Fruit fly (Drosophila melanogaster) whole organism, pupa: ENCODE results near the gene kirre.

Experiments used
- CG10348 ChIP-seq: fragments of 200-800 bp; sonication (Bioruptor generic); IDR thresholded peaks from 2 replicates; pipeline ENCODE4 v1.3.6; 2022; ENCODE audit warnings: missing biosample characterization, missing genetic modification characterization
- CG12605 ChIP-seq: fragments of 200-800 bp; sonication (Bioruptor generic); IDR thresholded peaks from 2 replicates; pipeline ENCODE4 v1.3.6; 2022; ENCODE audit warnings: missing biosample characterization, missing genetic modification characterization
- CG13204 ChIP-seq: fragments of 200-800 bp; sonication (Bioruptor generic); optimal IDR thresholded peaks from 2 replicates; lab custom pipeline; 2018; ENCODE audit warnings: missing biosample characterization, mild to moderate bottlenecking, missing genetic modification characterization, moderate library complexity
- CG14655 ChIP-seq: fragments of 200-800 bp; sonication (Bioruptor generic); optimal IDR thresholded peaks from 3 replicates; lab custom pipeline; 2017; ENCODE audit warnings: mild to moderate bottlenecking, missing biosample characterization, missing genetic modification reagents, missing genetic modification characterization
- CG15710 ChIP-seq: fragments of 200-800 bp; sonication (Bioruptor generic); optimal IDR thresholded peaks from 2 replicates; lab custom pipeline; 2018; ENCODE audit warnings: missing biosample characterization, mild to moderate bottlenecking, missing genetic modification characterization, moderate library complexity
- CG17806 ChIP-seq: fragments of 200-800 bp; sonication (Bioruptor generic); optimal IDR thresholded peaks from 2 replicates; lab custom pipeline; 2018; ENCODE audit warnings: missing biosample characterization, mild to moderate bottlenecking, missing genetic modification characterization, moderate library complexity
- CG32121 ChIP-seq: fragments of 200-800 bp; sonication (Bioruptor generic); IDR thresholded peaks from 2 replicates; pipeline ENCODE4 v1.3.6; 2022; ENCODE audit warnings: missing biosample characterization, missing genetic modification characterization
- CG34367 ChIP-seq: fragments of 200-800 bp; sonication (Bioruptor generic); optimal IDR thresholded peaks from 2 replicates; lab custom pipeline; 2018; ENCODE audit warnings: missing biosample characterization, mild to moderate bottlenecking, missing genetic modification characterization
- CG4496 ChIP-seq: fragments of 200-800 bp; sonication (Bioruptor generic); IDR thresholded peaks from 3 replicates; pipeline ENCODE4 v1.3.6; 2022; ENCODE audit warnings: missing biosample characterization, missing genetic modification characterization
- CG8159 ChIP-seq: fragments of 200-800 bp; sonication (Bioruptor generic); optimal IDR thresholded peaks from 3 replicates; lab custom pipeline; 2018; ENCODE audit warnings: missing biosample characterization, mild to moderate bottlenecking, missing genetic modification characterization, moderate library complexity
- CG8301 ChIP-seq: fragments of 200-800 bp; sonication (Bioruptor generic); optimal IDR thresholded peaks from 2 replicates; lab custom pipeline; 2018; ENCODE audit warnings: missing biosample characterization, mild to moderate bottlenecking, missing genetic modification characterization
- CG9948 ChIP-seq: fragments of 200-800 bp; sonication (Bioruptor generic); optimal IDR thresholded peaks from 2 replicates; lab custom pipeline; 2018; ENCODE audit warnings: missing biosample characterization, mild to moderate bottlenecking, missing genetic modification characterization, moderate library complexity
- D1 ChIP-seq: fragments of 200-800 bp; sonication (Bioruptor generic); optimal IDR thresholded peaks from 2 replicates; lab custom pipeline; 2018; ENCODE audit warnings: missing biosample characterization, mild to moderate bottlenecking, missing genetic modification characterization, moderate library complexity
- EcR ChIP-seq: fragments of 200-800 bp; sonication (Bioruptor generic); optimal IDR thresholded peaks from 3 replicates; lab custom pipeline; 2019; ENCODE audit warnings: missing biosample characterization, missing genetic modification characterization, mild to moderate bottlenecking, moderate library complexity, missing genetic modification reagents
- Ets98B ChIP-seq: fragments of 200-800 bp; sonication (Bioruptor generic); IDR thresholded peaks from 2 replicates; pipeline ENCODE4 v1.3.6; 2022; ENCODE audit warnings: missing biosample characterization, missing genetic modification characterization
- Pif1A ChIP-seq: fragments of 200-800 bp; sonication (Bioruptor generic); optimal IDR thresholded peaks from 3 replicates; lab custom pipeline; 2016; ENCODE audit warnings: missing biosample characterization, missing genetic modification characterization
- Pif1B ChIP-seq: fragments of 200-800 bp; sonication (Bioruptor generic); optimal IDR thresholded peaks from 3 replicates; lab custom pipeline; 2016; ENCODE audit warnings: missing biosample characterization, missing genetic modification characterization
- Snoo ChIP-seq: fragments of 200-800 bp; sonication (Bioruptor generic); optimal IDR thresholded peaks from 3 replicates; lab custom pipeline; 2017; ENCODE audit warnings: missing biosample characterization, mild to moderate bottlenecking, missing genetic modification characterization, inconsistent platforms
- fd96Ca ChIP-seq: fragments of 200-800 bp; sonication (Bioruptor generic); IDR thresholded peaks from 3 replicates; pipeline ENCODE4 v1.3.6; 2022; ENCODE audit warnings: missing biosample characterization, missing genetic modification characterization
- gl ChIP-seq: fragments of 200-800 bp; sonication (Bioruptor generic); optimal IDR thresholded peaks from 2 replicates; lab custom pipeline; 2018; ENCODE audit warnings: missing biosample characterization, mild to moderate bottlenecking, missing genetic modification characterization
- rn ChIP-seq: fragments of 200-800 bp; sonication (Bioruptor generic); IDR thresholded peaks from 2 replicates; pipeline ENCODE4 v1.3.6; 2022; ENCODE audit warnings: missing biosample characterization, missing genetic modification characterization

The kirre gene

DNA sequence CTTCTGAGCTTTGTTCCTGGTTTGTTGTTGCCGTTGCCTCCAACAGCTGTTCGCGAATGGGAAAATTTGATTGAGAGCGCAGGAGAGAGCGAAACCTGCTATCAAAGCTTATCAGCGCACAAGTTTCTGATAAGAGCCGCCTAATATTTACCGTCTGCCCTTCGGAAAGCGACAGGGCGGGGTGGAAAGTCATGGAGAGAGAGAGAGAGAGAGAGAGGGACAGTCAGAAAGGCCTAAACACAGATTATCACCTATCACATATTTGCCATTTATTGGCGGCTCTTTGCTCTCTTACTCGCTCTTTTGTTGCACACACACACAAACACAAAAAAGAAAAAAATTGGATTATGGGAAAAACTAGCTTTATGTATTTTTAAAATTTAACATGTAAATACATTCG, 3.4 kb downstream of the kirre start:
- TF ChIP-seq CG12605 (GFP tag; lab: Robert Waterston, UW) (0 out of 2 replicates have a peak, but pooled peaks have one; percentile 4), CG9948 (tag; lab: Kevin White, UChicago) (no peak)
- TF ChIP-seq, all 21 proteins: peak for 1

- TF ChIP-seq Ets98B (GFP tag; lab: Robert Waterston, UW) (peak; percentile 96), CG34367 (peak; percentile 89), CG13204 (GFP tag; lab: Kevin White, UChicago) (peak; percentile 30), Pif1A (GFP tag; lab: Kevin White, UChicago) (peak; percentile 91), EcR (GFP tag; lab: Kevin White, UChicago) (no peak), CG4496 (GFP tag; lab: Robert Waterston, UW) (peak; percentile 98), CG15710 (tag; lab: Kevin White, UChicago) (peak; percentile 90), CG14655 (GFP tag; lab: Kevin White, UChicago) (peak; percentile 89), CG9948 (tag; lab: Kevin White, UChicago) (peak; percentile 82), CG12605 (GFP tag; lab: Robert Waterston, UW) (peak; percentile 96), CG8301 (tag; lab: Kevin White, UChicago) (peak; percentile 87), rn (GFP tag; lab: Robert Waterston, UW) (peak; percentile 86), D1 (tag; lab: Kevin White, UChicago) (peak; percentile 64), fd96Ca (GFP tag; lab: Robert Waterston, UW) (peak; percentile 91), CG10348 (peak; percentile 76), CG8159 (peak; percentile 90), CG32121 (GFP tag; lab: Robert Waterston, UW) (peak; percentile 94), gl (tag; lab: Kevin White, UChicago) (peak; percentile 78), Snoo (tag; lab: Kevin White, UChicago) (peak; percentile 79), Pif1B (GFP tag; lab: Kevin White, UChicago) (peak; percentile 92), CG17806 (tag; lab: Kevin White, UChicago) (peak; percentile 88)
Measured at dm6 chrX:2744042-2744441, 3.9 kb downstream of the kirre start, which contains the start of gene Syx4. Gene Syx4 (minus strand): TSS chrX:2744076.

dm6 chrX:2749693-2750092, 9.5 kb downstream of the kirre start:
- TF ChIP-seq gl (tag; lab: Kevin White, UChicago), result no peak
- no peak for TF ChIP-seq Pif1A (GFP tag; lab: Kevin White, UChicago)
- TF ChIP-seq EcR (GFP tag; lab: Kevin White, UChicago), result no peak
- TF ChIP-seq CG15710 (tag; lab: Kevin White, UChicago), result no peak
- no peak for TF ChIP-seq CG32121 (GFP tag; lab: Robert Waterston, UW)
- no peak for TF ChIP-seq CG17806 (tag; lab: Kevin White, UChicago)
- no peak for TF ChIP-seq Snoo (tag; lab: Kevin White, UChicago)
- no peak for TF ChIP-seq CG8301 (tag; lab: Kevin White, UChicago)
- no peak for TF ChIP-seq CG14655 (GFP tag; lab: Kevin White, UChicago)
- no peak for TF ChIP-seq fd96Ca (GFP tag; lab: Robert Waterston, UW)
- TF ChIP-seq CG13204 (GFP tag; lab: Kevin White, UChicago), result no peak
- no peak for TF ChIP-seq CG8159
- no peak for TF ChIP-seq CG12605 (GFP tag; lab: Robert Waterston, UW)
- no peak for TF ChIP-seq CG4496 (GFP tag; lab: Robert Waterston, UW)
- TF ChIP-seq D1 (tag; lab: Kevin White, UChicago), result no peak
- no peak for TF ChIP-seq Ets98B (GFP tag; lab: Robert Waterston, UW)
- TF ChIP-seq, all 21 proteins: peak for 0

dm6 chrX:2757400-2757799, 17.2 kb downstream of the kirre start:
- TF ChIP-seq EcR (GFP tag; lab: Kevin White, UChicago) (no peak), CG17806 (tag; lab: Kevin White, UChicago) (no peak), CG10348 (no peak), CG8301 (tag; lab: Kevin White, UChicago) (no peak), Ets98B (GFP tag; lab: Robert Waterston, UW) (no peak), CG34367 (no peak), CG9948 (tag; lab: Kevin White, UChicago) (no peak)
- TF ChIP-seq, all 21 proteins: peak for 0

- no peak for TF ChIP-seq Pif1A (GFP tag; lab: Kevin White, UChicago)
- TF ChIP-seq fd96Ca (GFP tag; lab: Robert Waterston, UW), result 0 out of 3 replicates have a peak, but pooled peaks have one; percentile 43
- TF ChIP-seq CG8301 (tag; lab: Kevin White, UChicago), result no peak
- TF ChIP-seq CG8159, result peak; percentile 22
- TF ChIP-seq CG4496 (GFP tag; lab: Robert Waterston, UW), result peak; percentile 23; the same call in 1 of the 3 replicates
- no peak for TF ChIP-seq rn (GFP tag; lab: Robert Waterston, UW)
- peak; percentile 6 for TF ChIP-seq CG14655 (GFP tag; lab: Kevin White, UChicago)
Measured at dm6 chrX:2761198-2761597, 21.0 kb downstream of the kirre start.

DNA sequence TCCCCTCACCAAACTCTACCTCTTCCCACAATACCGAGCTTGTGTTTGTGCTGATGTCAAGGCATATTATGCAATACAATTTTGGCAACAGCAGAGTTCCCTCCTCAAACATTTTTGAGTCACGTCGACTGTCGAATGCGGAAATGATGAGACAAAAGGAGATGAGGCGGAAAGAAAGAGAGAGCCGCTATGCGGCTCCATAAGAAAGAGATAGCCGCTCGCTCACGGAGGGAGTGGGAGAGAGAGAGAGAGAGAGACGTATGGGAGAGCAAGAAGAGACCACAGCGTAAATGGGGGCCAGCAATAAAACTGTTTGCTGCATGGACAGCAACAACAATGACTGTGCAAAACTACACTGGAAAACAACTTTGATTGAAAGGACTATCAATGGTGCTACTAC, 25.3 kb downstream of the kirre start:
- no peak for TF ChIP-seq CG8159
- no peak for TF ChIP-seq CG12605 (GFP tag; lab: Robert Waterston, UW)
- TF ChIP-seq CG34367, result no peak
- TF ChIP-seq Pif1A (GFP tag; lab: Kevin White, UChicago), result no peak
- no peak for TF ChIP-seq CG17806 (tag; lab: Kevin White, UChicago)
- TF ChIP-seq Ets98B (GFP tag; lab: Robert Waterston, UW), result no peak
- no peak for TF ChIP-seq CG14655 (GFP tag; lab: Kevin White, UChicago)
- no peak for TF ChIP-seq EcR (GFP tag; lab: Kevin White, UChicago)
- no peak for TF ChIP-seq CG4496 (GFP tag; lab: Robert Waterston, UW)
- no peak for TF ChIP-seq Snoo (tag; lab: Kevin White, UChicago)
- TF ChIP-seq fd96Ca (GFP tag; lab: Robert Waterston, UW), result no peak
